Fruit fly (Drosophila melanogaster): ENCODE data around the gene CG10898.

dm6 chr3R:11568873-11569450 lies 11.4 kb downstream of the CG10898 start, which contains the start of gene Mrp4:
- TF ChIP-seq h (optimal IDR thresholded peaks at IDR 0.05) (no peak), Myc (optimal IDR thresholded peaks at IDR 0.05) (no peak), Sin3A (optimal IDR thresholded peaks at IDR 0.05) (no peak), insv (optimal IDR thresholded peaks at IDR 0.05) (no peak), psq (optimal IDR thresholded peaks at IDR 0.05) (no peak), ttk (optimal IDR thresholded peaks at IDR 0.05) (no peak)
